Worm (Caenorhabditis elegans) whole organism, late embryonic: ENCODE measurements around the gene K10H10.7.

ENCODE experiments used
- ama-1 ChIP-seq: fragments of 150-350 bp; optimal IDR thresholded peaks from 2 replicates; lab custom pipeline; 2014
- ceh-6 ChIP-seq: fragments of 200-800 bp; sonication (Bioruptor generic); optimal IDR thresholded peaks from 2 replicates; lab custom pipeline; 2018; ENCODE audit warnings: mild to moderate bottlenecking, missing genetic modification characterization, missing compliant biosample characterization
- elt-2 ChIP-seq: sonication (generic microtip); optimal IDR thresholded peaks from 2 replicates; lab custom pipeline; 2016; ENCODE audit warnings: missing genetic modification reagents, missing genetic modification characterization, missing compliant biosample characterization
- fax-1 ChIP-seq: sonication (generic microtip); optimal IDR thresholded peaks from 2 replicates; lab custom pipeline; 2016; ENCODE audit warnings: missing genotype, missing genetic modification characterization, missing compliant biosample characterization
- lin-11 ChIP-seq: fragments of 200-800 bp; sonication (Bioruptor generic); optimal IDR thresholded peaks from 2 replicates; lab custom pipeline; 2018; ENCODE audit warnings: mild to moderate bottlenecking, missing genetic modification characterization, missing compliant biosample characterization
- mec-3 ChIP-seq: sonication (generic microtip); optimal IDR thresholded peaks from 2 replicates; lab custom pipeline; 2016; ENCODE audit warnings: borderline replicate concordance, missing genetic modification characterization, missing compliant biosample characterization
- pag-3 ChIP-seq: sonication (generic microtip); optimal IDR thresholded peaks from 2 replicates; lab custom pipeline; 2016; ENCODE audit warnings: missing compliant biosample characterization, missing genetic modification characterization, borderline replicate concordance
- tbx-7 ChIP-seq: sonication (generic microtip); optimal IDR thresholded peaks from 2 replicates; lab custom pipeline; 2016; ENCODE audit warnings: missing genotype, missing genetic modification characterization, missing compliant biosample characterization
- unc-42 ChIP-seq: sonication (generic microtip); optimal IDR thresholded peaks from 2 replicates; lab custom pipeline; 2016; ENCODE audit warnings: missing genotype, missing genetic modification characterization, missing compliant biosample characterization

DNA sequence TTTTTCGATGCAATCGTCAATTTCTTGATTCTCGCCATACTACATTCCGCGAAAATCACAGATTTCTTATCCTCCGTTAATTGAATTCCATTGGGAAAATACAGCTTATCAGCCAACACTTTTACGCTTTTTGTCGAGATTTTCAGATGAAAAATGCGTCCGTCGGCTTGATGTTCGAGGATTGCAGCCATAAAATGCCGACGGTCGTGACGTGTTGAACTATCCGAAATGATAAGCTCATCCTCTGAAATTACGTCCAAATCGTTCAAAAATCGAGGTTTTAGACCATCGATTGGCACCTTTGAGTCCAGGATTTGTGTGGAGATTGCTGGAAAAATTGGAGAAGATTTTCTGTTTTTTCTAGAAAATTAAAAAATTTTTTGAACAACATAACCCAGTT, 19.6 kb upstream of the K10H10.7 start:
- TF ChIP-seq tbx-7 (tag; lab: Kevin White, UChicago) (no peak), ceh-6 (GFP tag; lab: Kevin White, UChicago) (no peak), ama-1 (no peak), lin-11 (no peak), pag-3 (no peak), elt-2 (tag; lab: Kevin White, UChicago) (no peak), unc-42 (tag; lab: Kevin White, UChicago) (no peak), mec-3 (tag; lab: Kevin White, UChicago) (no peak), fax-1 (tag; lab: Kevin White, UChicago) (no peak)
